Worm (Caenorhabditis elegans) whole organism, young adult: ENCODE results near the gene C53C7.3.

Experiments
- D2030.7 ChIP-seq: fragments of 200-800 bp; sonication (Bioruptor generic); IDR thresholded peaks from 2 replicates; pipeline ENCODE4 v1.3.6; 2022; ENCODE audit warnings: missing genetic modification reagents, missing genetic modification characterization, missing compliant biosample characterization
- ama-1 ChIP-seq, 3 experiments: fragments of 150-350 bp in 1 of 3; sonication (generic microtip) in 2 of 3; optimal IDR thresholded peaks; 2 replicates each; lab custom pipeline; 2014 to 2018; ENCODE audit warnings: missing biosample characterization in 2 of 3, missing genetic modification characterization in 2 of 3, missing genetic modification reagents in 2 of 3
- ccch-3 ChIP-seq: fragments of 200-800 bp; sonication (Bioruptor generic); optimal IDR thresholded peaks from 2 replicates; lab custom pipeline; 2018; ENCODE audit warnings: mild to moderate bottlenecking, missing genetic modification characterization, missing compliant biosample characterization
- cebp-1 ChIP-seq, 2 experiments: fragments of 200-800 bp in 1 of 2; sonication (Bioruptor generic) in 1 of 2; sonication (generic microtip) in 1 of 2; IDR thresholded peaks in 1 of 2; optimal IDR thresholded peaks in 1 of 2; 2 replicates each; pipeline versions ENCODE4 v1.3.6 to Lab custom; 2017 to 2022; ENCODE audit warnings: missing compliant biosample characterization in 2 of 2, missing genetic modification characterization in 2 of 2, mild to moderate bottlenecking in 1 of 2, missing genetic modification reagents in 1 of 2, moderate library complexity in 1 of 2
- egrh-3 ChIP-seq: fragments of 200-800 bp; sonication (Bioruptor generic); IDR thresholded peaks from 2 replicates; pipeline ENCODE4 v1.3.6; 2022; ENCODE audit warnings: missing genetic modification reagents, missing genetic modification characterization, missing compliant biosample characterization
- let-607 ChIP-seq, 2 experiments: fragments of 200-800 bp in 1 of 2; sonication (Bioruptor generic) in 1 of 2; sonication (generic microtip) in 1 of 2; optimal IDR thresholded peaks; 2 replicates each; lab custom pipeline; 2016 to 2018; ENCODE audit warnings: mild to moderate bottlenecking in 2 of 2, missing compliant biosample characterization in 2 of 2, missing genetic modification characterization in 2 of 2, moderate library complexity in 2 of 2, missing genotype in 1 of 2
- lin-35 ChIP-seq, 3 experiments: fragments of 150-350 bp in 2 of 3; sonication (generic microtip) in 1 of 3; optimal IDR thresholded peaks; 2 replicates each; lab custom pipeline; 2014 to 2018; ENCODE audit warnings: missing biosample characterization in 3 of 3, missing genetic modification characterization in 3 of 3, missing genetic modification reagents in 3 of 3
- madf-3 ChIP-seq: fragments of 200-800 bp; sonication (Bioruptor generic); IDR thresholded peaks from 2 replicates; pipeline ENCODE4 v1.3.6; 2022; ENCODE audit warnings: missing genetic modification reagents, missing genetic modification characterization, missing compliant biosample characterization
- nhr-179 ChIP-seq: sonication (generic microtip); optimal IDR thresholded peaks from 2 replicates; lab custom pipeline; 2016; ENCODE audit warnings: mild to moderate bottlenecking, missing genetic modification characterization, missing compliant biosample characterization
- pha-4 ChIP-seq: fragments of 150-350 bp; sonication (generic microtip); optimal IDR thresholded peaks from 2 replicates; lab custom pipeline; 2014; ENCODE audit warnings: missing biosample characterization, missing genetic modification reagents, missing genetic modification characterization
- rpc-1 ChIP-seq, 2 experiments: fragments of 150-350 bp in 1 of 2; sonication (generic microtip) in 1 of 2; optimal IDR thresholded peaks; 2 replicates each; lab custom pipeline; 2014 to 2018; ENCODE audit warnings: missing biosample characterization in 1 of 2, missing genetic modification characterization in 1 of 2, missing genetic modification reagents in 1 of 2, missing genotype in 1 of 2
- tbp1 ChIP-seq: fragments of 200-800 bp; sonication (Bioruptor generic); optimal IDR thresholded peaks from 2 replicates; lab custom pipeline; 2018; ENCODE audit warnings: mild to moderate bottlenecking, missing genetic modification characterization, missing compliant biosample characterization
- ztf-22 ChIP-seq: fragments of 200-800 bp; sonication (Bioruptor generic); optimal IDR thresholded peaks from 2 replicates; lab custom pipeline; 2018; ENCODE audit warnings: mild to moderate bottlenecking, missing genetic modification characterization, moderate library complexity, missing compliant biosample characterization
- ztf-28 ChIP-seq: fragments of 200-800 bp; sonication (Bioruptor generic); IDR thresholded peaks from 2 replicates; pipeline ENCODE4 v1.3.6; 2022; ENCODE audit warnings: missing genetic modification reagents, missing genetic modification characterization, missing compliant biosample characterization

DNA sequence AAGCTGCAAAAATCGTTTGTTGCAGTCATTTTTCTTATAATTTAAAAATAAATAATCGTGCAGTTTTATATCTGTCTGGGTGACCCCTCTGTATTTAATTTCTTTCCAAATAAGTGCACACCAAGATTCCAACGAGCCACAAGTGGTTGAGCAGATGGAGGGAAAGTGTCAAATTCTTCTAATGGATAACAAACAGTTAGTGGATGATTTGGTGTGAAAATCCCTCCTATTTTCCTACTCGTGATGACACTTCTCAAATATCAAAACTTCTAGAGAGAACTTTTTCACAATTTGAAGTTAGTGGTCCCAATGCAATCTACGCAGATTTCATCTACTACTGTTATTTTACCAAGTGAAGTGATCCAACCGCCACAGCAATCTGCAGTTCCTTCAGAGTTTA lies 26.0 kb downstream of the C53C7.3 start, which contains the start of gene ceh-28:
- TF ChIP-seq pha-4 (tag; lab: Kevin White, UChicago) (no peak), egrh-3 (no peak), D2030.7 (GFP tag; lab: Robert Waterston, UW) (no peak), ccch-3 (GFP tag; lab: Kevin White, UChicago) (no peak), cebp-1 (GFP tag; IDR thresholded peaks at IDR 0.05; lab: Robert Waterston, UW) (no peak), cebp-1 (tag; optimal IDR thresholded peaks at IDR 0.05; lab: Kevin White, UChicago) (no peak), lin-35 (GFP tag; optimal IDR thresholded peaks at IDR 0.05; lab: Kevin White, UChicago) (no peak), ama-1 (optimal IDR thresholded peaks at IDR 0.05; lab: Kevin White, UChicago) (no peak), ama-1 (GFP tag; optimal IDR thresholded peaks at IDR 0.05; lab: Kevin White, UChicago) (no peak), tbp1 (GFP tag; lab: Kevin White, UChicago) (no peak), nhr-179 (tag; lab: Kevin White, UChicago) (no peak), madf-3 (no peak), rpc-1 (optimal IDR thresholded peaks at IDR 0.05; lab: Kevin White, UChicago) (no peak), rpc-1 (tag; optimal IDR thresholded peaks at IDR 0.05; lab: Kevin White, UChicago) (no peak), let-607 (tag; optimal IDR thresholded peaks at IDR 0.05; lab: Kevin White, UChicago) (no peak), ztf-22 (GFP tag; lab: Kevin White, UChicago) (no peak), ztf-28 (GFP tag; lab: Robert Waterston, UW) (no peak)
